Fruit fly (Drosophila melanogaster) whole organism, embryonic: ENCODE results near the gene CG18749.
A peak's percentile ranks its signal among the peaks of the same experiment; 100 is the strongest.

Source experiments
- Ada2b ChIP-seq: fragments of 200-800 bp; sonication (Bioruptor generic); IDR thresholded peaks from 2 replicates; pipeline ENCODE4 v1.3.6; 2022; ENCODE audit warnings: missing biosample characterization, missing genetic modification characterization
- B-H2 ChIP-seq: fragments of 200-800 bp; sonication (Bioruptor generic); optimal IDR thresholded peaks from 2 replicates; lab custom pipeline; 2018; ENCODE audit warnings: missing biosample characterization, mild to moderate bottlenecking, missing genetic modification characterization
- BEAF-32 ChIP-seq: fragments of 200-800 bp; sonication (Bioruptor generic); optimal IDR thresholded peaks from 3 replicates; lab custom pipeline; 2017; ENCODE audit warnings: missing biosample characterization, missing genetic modification characterization, mild to moderate bottlenecking, moderate library complexity, missing genetic modification reagents
- Bgb ChIP-seq: fragments of 200-800 bp; sonication (Bioruptor generic); IDR thresholded peaks from 2 replicates; pipeline ENCODE4 v1.3.6; 2022; ENCODE audit warnings: missing biosample characterization, missing genetic modification characterization; ENCODE audit not compliant: partially characterized antibody
- CG10431 ChIP-seq: fragments of 200-800 bp; sonication (Bioruptor generic); optimal IDR thresholded peaks from 3 replicates; lab custom pipeline; 2018; ENCODE audit warnings: missing biosample characterization, mild to moderate bottlenecking, missing genetic modification characterization
- CG10543 ChIP-seq: fragments of 200-800 bp; sonication (Bioruptor generic); optimal IDR thresholded peaks from 3 replicates; lab custom pipeline; 2017; ENCODE audit warnings: missing biosample characterization, mild to moderate bottlenecking, missing genetic modification characterization, moderate library complexity
- CG10654 ChIP-seq: fragments of 200-800 bp; sonication (Bioruptor generic); optimal IDR thresholded peaks from 2 replicates; lab custom pipeline; 2016; ENCODE audit warnings: missing biosample characterization, missing genetic modification characterization
- CG11398 ChIP-seq: fragments of 200-800 bp; sonication (Bioruptor generic); optimal IDR thresholded peaks from 2 replicates; lab custom pipeline; 2016; ENCODE audit warnings: missing biosample characterization, missing genetic modification characterization
- CG13624 ChIP-seq: fragments of 200-800 bp; sonication (Bioruptor generic); optimal IDR thresholded peaks from 2 replicates; lab custom pipeline; 2016; ENCODE audit warnings: missing biosample characterization, missing genetic modification characterization
- CG14710 ChIP-seq: fragments of 200-800 bp; sonication (Bioruptor generic); optimal IDR thresholded peaks from 3 replicates; lab custom pipeline; 2019; ENCODE audit warnings: missing biosample characterization, mild to moderate bottlenecking, missing genetic modification characterization, moderate library complexity
- CG16813 ChIP-seq: fragments of 200-800 bp; sonication (Bioruptor generic); IDR thresholded peaks from 3 replicates; pipeline ENCODE4 v1.3.6; 2022; ENCODE audit warnings: missing biosample characterization, missing genetic modification characterization; ENCODE audit not compliant: partially characterized antibody
- CG1792 ChIP-seq: fragments of 200-800 bp; sonication (Bioruptor generic); optimal IDR thresholded peaks from 2 replicates; lab custom pipeline; 2016; ENCODE audit warnings: missing biosample characterization, missing genetic modification characterization
- CG2678 ChIP-seq: fragments of 200-800 bp; sonication (Bioruptor generic); optimal IDR thresholded peaks from 3 replicates; lab custom pipeline; 2019; ENCODE audit warnings: missing biosample characterization, mild to moderate bottlenecking, missing genetic modification characterization, moderate library complexity
- CG30403 ChIP-seq: fragments of 200-800 bp; sonication (Bioruptor generic); optimal IDR thresholded peaks from 3 replicates; lab custom pipeline; 2016; ENCODE audit warnings: missing biosample characterization, missing genetic modification characterization
- CG3407 ChIP-seq: fragments of 200-800 bp; sonication (Bioruptor generic); optimal IDR thresholded peaks from 2 replicates; lab custom pipeline; 2018; ENCODE audit warnings: missing biosample characterization, mild to moderate bottlenecking, missing genetic modification characterization
- CG3838 ChIP-seq: fragments of 200-800 bp; sonication (Bioruptor generic); optimal IDR thresholded peaks from 3 replicates; lab custom pipeline; 2016; ENCODE audit warnings: missing biosample characterization, missing genetic modification characterization
- CG4328 ChIP-seq: fragments of 200-800 bp; sonication (Bioruptor generic); optimal IDR thresholded peaks from 3 replicates; lab custom pipeline; 2017; ENCODE audit warnings: missing biosample characterization, missing genetic modification reagents, missing genetic modification characterization
- CG5180 ChIP-seq: fragments of 200-800 bp; sonication (Bioruptor generic); optimal IDR thresholded peaks from 3 replicates; lab custom pipeline; 2017; ENCODE audit warnings: missing biosample characterization, missing genetic modification characterization, mild to moderate bottlenecking, moderate library complexity, missing genetic modification reagents
- CG6654 ChIP-seq: fragments of 200-800 bp; sonication (Bioruptor generic); optimal IDR thresholded peaks from 2 replicates; lab custom pipeline; 2017; ENCODE audit warnings: missing biosample characterization, mild to moderate bottlenecking, missing genetic modification characterization
- CG6765 ChIP-seq: fragments of 200-800 bp; sonication (Bioruptor generic); optimal IDR thresholded peaks from 3 replicates; lab custom pipeline; 2017; ENCODE audit warnings: missing biosample characterization, mild to moderate bottlenecking, missing genetic modification characterization
- CG7745 ChIP-seq: fragments of 200-800 bp; sonication (Bioruptor generic); optimal IDR thresholded peaks from 2 replicates; lab custom pipeline; 2018; ENCODE audit warnings: missing biosample characterization, mild to moderate bottlenecking, missing genetic modification characterization, moderate library complexity
- CG7963 ChIP-seq: fragments of 200-800 bp; sonication (Bioruptor generic); IDR thresholded peaks from 3 replicates; pipeline ENCODE4 v1.3.6; 2022; ENCODE audit warnings: missing biosample characterization, missing genetic modification characterization; ENCODE audit not compliant: partially characterized antibody
- CG8089 ChIP-seq: fragments of 200-800 bp; sonication (Bioruptor generic); optimal IDR thresholded peaks from 3 replicates; lab custom pipeline; 2016; ENCODE audit warnings: missing biosample characterization, missing genetic modification characterization
- CG8290 ChIP-seq, 3 experiments: fragments of 200-800 bp; sonication (Bioruptor generic); optimal IDR thresholded peaks; 2 replicates each; lab custom pipeline; 2016 to 2019; ENCODE audit warnings: missing biosample characterization in 3 of 3, missing genetic modification characterization in 3 of 3, mild to moderate bottlenecking in 2 of 3, moderate library complexity in 1 of 3
- CG8478 ChIP-seq: fragments of >200 bp; optimal IDR thresholded peaks from 2 replicates; lab custom pipeline; 2018
- Dbx ChIP-seq: fragments of 200-800 bp; sonication (Bioruptor generic); IDR thresholded peaks from 3 replicates; pipeline ENCODE4 v1.3.6; 2022; ENCODE audit warnings: missing biosample characterization, missing genetic modification characterization
- E2f2 ChIP-seq: fragments of 200-800 bp; sonication (Bioruptor generic); IDR thresholded peaks from 2 replicates; pipeline ENCODE4 v1.3.6; 2022; ENCODE audit warnings: missing biosample characterization, missing genetic modification characterization
- Eip74EF ChIP-seq, 2 experiments: fragments of 200-800 bp in 1 of 2; fragments of >200 bp in 1 of 2; sonication (Bioruptor generic) in 1 of 2; optimal IDR thresholded peaks; 2 replicates each; lab custom pipeline; 2017 to 2019; ENCODE audit warnings: missing biosample characterization in 2 of 2, missing genetic modification characterization in 2 of 2, mild to moderate bottlenecking in 1 of 2, moderate library complexity in 1 of 2
- Lhr ChIP-seq: fragments of 200-800 bp; sonication (Bioruptor generic); optimal IDR thresholded peaks from 3 replicates; lab custom pipeline; 2017; ENCODE audit warnings: mild to moderate bottlenecking, missing biosample characterization, missing genetic modification reagents, missing genetic modification characterization
- NFAT ChIP-seq: fragments of 200-800 bp; sonication (Bioruptor generic); IDR thresholded peaks from 2 replicates; pipeline ENCODE4 v1.3.6; 2022; ENCODE audit warnings: missing biosample characterization, missing genetic modification characterization
- Nf-YA ChIP-seq: fragments of 200-800 bp; sonication (Bioruptor generic); IDR thresholded peaks from 2 replicates; pipeline ENCODE4 v1.3.6; 2022; ENCODE audit warnings: missing biosample characterization, missing genetic modification characterization
- Pdp1 ChIP-seq, 2 experiments: fragments of 200-800 bp; sonication (Bioruptor generic); optimal IDR thresholded peaks; 3 replicates each; lab custom pipeline; 2016; ENCODE audit warnings: missing biosample characterization in 2 of 2, missing genetic modification characterization in 2 of 2, mild to moderate bottlenecking in 1 of 2, moderate library complexity in 1 of 2
- Rx ChIP-seq: fragments of 200-800 bp; sonication (Bioruptor generic); IDR thresholded peaks from 2 replicates; pipeline ENCODE4 v1.3.6; 2022; ENCODE audit warnings: missing biosample characterization, missing genetic modification characterization
- Sry-δ ChIP-seq: fragments of 200-800 bp; sonication (Bioruptor generic); optimal IDR thresholded peaks from 2 replicates; lab custom pipeline; 2016; ENCODE audit warnings: missing biosample characterization, missing genetic modification characterization
- Ssrp ChIP-seq: fragments of 200-800 bp; sonication (Bioruptor generic); optimal IDR thresholded peaks from 2 replicates; lab custom pipeline; 2018; ENCODE audit warnings: missing biosample characterization, mild to moderate bottlenecking, missing genetic modification characterization, moderate library complexity
- ci ChIP-seq: fragments of 200-800 bp; sonication (Bioruptor generic); IDR thresholded peaks from 3 replicates; pipeline ENCODE4 v1.3.6; 2022; ENCODE audit warnings: missing biosample characterization, missing genetic modification characterization
- en ChIP-seq: fragments of 200-800 bp; sonication (Bioruptor generic); optimal IDR thresholded peaks from 2 replicates; lab custom pipeline; 2016; ENCODE audit warnings: missing biosample characterization, missing genetic modification characterization
- ftz-f1 ChIP-seq: fragments of 200-800 bp; sonication (Bioruptor generic); optimal IDR thresholded peaks from 2 replicates; lab custom pipeline; 2016; ENCODE audit warnings: missing biosample characterization, missing genetic modification characterization
- gro ChIP-seq: fragments of 200-800 bp; sonication (Bioruptor generic); optimal IDR thresholded peaks from 2 replicates; lab custom pipeline; 2016; ENCODE audit warnings: missing biosample characterization, missing genetic modification characterization
- jumu ChIP-seq: fragments of 200-800 bp; sonication (Bioruptor generic); optimal IDR thresholded peaks from 3 replicates; lab custom pipeline; 2016; ENCODE audit warnings: missing biosample characterization, missing genetic modification characterization
- kah ChIP-seq: fragments of 200-800 bp; sonication (Bioruptor generic); optimal IDR thresholded peaks from 2 replicates; lab custom pipeline; 2018; ENCODE audit warnings: missing biosample characterization, mild to moderate bottlenecking, missing genetic modification characterization
- lbe ChIP-seq: fragments of 200-800 bp; sonication (Bioruptor generic); optimal IDR thresholded peaks from 2 replicates; lab custom pipeline; 2016; ENCODE audit warnings: missing biosample characterization, mild to moderate bottlenecking, missing genetic modification characterization
- org-1 ChIP-seq: fragments of 200-800 bp; sonication (Bioruptor generic); optimal IDR thresholded peaks from 2 replicates; lab custom pipeline; 2017; ENCODE audit warnings: missing biosample characterization, missing genetic modification characterization
- phol ChIP-seq: fragments of 200-800 bp; sonication (Bioruptor generic); optimal IDR thresholded peaks from 3 replicates; lab custom pipeline; 2018; ENCODE audit warnings: missing biosample characterization, mild to moderate bottlenecking, missing genetic modification characterization, moderate library complexity
- pita ChIP-seq: fragments of 200-800 bp; sonication (Bioruptor generic); optimal IDR thresholded peaks from 2 replicates; lab custom pipeline; 2017; ENCODE audit warnings: missing biosample characterization, mild to moderate bottlenecking, missing genetic modification characterization
- ro ChIP-seq: fragments of 200-800 bp; sonication (Bioruptor generic); IDR thresholded peaks from 2 replicates; pipeline ENCODE4 v1.3.6; 2022; ENCODE audit warnings: missing biosample characterization, missing genetic modification characterization
- so ChIP-seq: fragments of 200-800 bp; sonication (Bioruptor generic); IDR thresholded peaks from 3 replicates; pipeline ENCODE4 v1.3.6; 2022; ENCODE audit warnings: missing biosample characterization, missing genetic modification characterization
- sug ChIP-seq: fragments of 200-800 bp; optimal IDR thresholded peaks from 2 replicates; lab custom pipeline; 2019; ENCODE audit warnings: missing biosample characterization, mild to moderate bottlenecking, missing genetic modification characterization, moderate library complexity
- z ChIP-seq: fragments of 200-800 bp; sonication (Bioruptor generic); IDR thresholded peaks from 3 replicates; pipeline ENCODE4 v1.3.6; 2022; ENCODE audit warnings: missing biosample characterization, missing genetic modification characterization
- zen ChIP-seq: fragments of 200-800 bp; sonication (Bioruptor generic); optimal IDR thresholded peaks from 3 replicates; lab custom pipeline; 2018; ENCODE audit warnings: missing biosample characterization, mild to moderate bottlenecking, missing genetic modification characterization, moderate library complexity

Gene CG18749

DNA sequence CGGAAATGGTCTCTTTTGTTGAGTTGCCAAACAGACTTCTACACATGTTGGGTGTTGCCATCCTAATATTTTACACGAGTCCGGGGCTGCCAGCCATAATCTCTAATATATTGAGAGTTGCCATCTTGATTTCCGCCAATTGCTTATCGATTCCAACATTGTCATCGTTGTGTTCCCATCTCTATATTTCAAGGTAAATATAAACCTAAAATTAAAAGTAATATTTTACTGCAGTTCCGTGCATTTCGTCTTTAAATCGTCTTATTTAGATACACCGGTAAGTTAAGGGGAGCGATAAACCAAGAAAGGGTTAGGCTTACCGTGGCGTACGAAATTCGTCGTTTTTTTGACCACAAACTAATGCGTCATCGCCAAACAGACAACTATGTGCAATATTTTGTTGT lies 10.5 kb upstream of the CG18749 start, which contains the start of gene PolI (continued):
- no peak for TF ChIP-seq z (GFP tag; lab: Robert Waterston, UW)
- TF ChIP-seq Lhr (GFP tag; lab: Kevin White, UChicago) = peak; percentile 96
- TF ChIP-seq NFAT (GFP tag; lab: Robert Waterston, UW) = peak; percentile 6; the same call in 1 of the 2 replicates
- TF ChIP-seq Pdp1 (GFP tag; optimal IDR thresholded peaks at IDR 0.05; lab: Kevin White, UChicago) = peak in 1 of 2 experiments; percentile 14
- TF ChIP-seq Rx (GFP tag; lab: Robert Waterston, UW) = no peak
- TF ChIP-seq CG11398 (GFP tag; lab: Kevin White, UChicago) = no peak
- no peak for TF ChIP-seq ro (GFP tag; lab: Robert Waterston, UW)
- peak; percentile 54; the same call in 1 of the 2 replicates for TF ChIP-seq Bgb (GFP tag; lab: Robert Waterston, UW)
- TF ChIP-seq CG1792 (GFP tag; lab: Kevin White, UChicago) = no peak
- TF ChIP-seq CG7963 (GFP tag; lab: Robert Waterston, UW) = no peak
- no peak for TF ChIP-seq CG3407 (GFP tag; lab: Kevin White, UChicago)
- no peak for TF ChIP-seq CG8089 (GFP tag; lab: Kevin White, UChicago)
- TF ChIP-seq Ssrp (tag; lab: Kevin White, UChicago) = no peak
- TF ChIP-seq lbe (GFP tag; lab: Kevin White, UChicago) = peak; percentile 21
- peak; percentile 70 for TF ChIP-seq B-H2
- peak; percentile 36 for TF ChIP-seq zen (tag; lab: Kevin White, UChicago)
- TF ChIP-seq kah (GFP tag; lab: Kevin White, UChicago) = no peak
- peak; percentile 68 for TF ChIP-seq CG14710 (tag; lab: Kevin White, UChicago)
- TF ChIP-seq CG6765 (GFP tag; lab: Kevin White, UChicago) = no peak
- TF ChIP-seq CG7745 (tag; lab: Kevin White, UChicago) = no peak
- TF ChIP-seq Sry-δ (GFP tag; lab: Kevin White, UChicago) = peak; percentile 93
- TF ChIP-seq CG10543 (GFP tag; lab: Kevin White, UChicago) = peak; percentile 41
- no peak for TF ChIP-seq CG2678
- TF ChIP-seq en (GFP tag; lab: Kevin White, UChicago) = no peak
- TF ChIP-seq CG8478 (lab: Kevin White, UChicago) = no peak
- TF ChIP-seq Dbx (GFP tag; lab: Robert Waterston, UW) = peak; percentile 39; the same call in 1 of the 3 replicates
- no peak for TF ChIP-seq Ada2b (GFP tag; lab: Robert Waterston, UW)
- TF ChIP-seq CG10654 (GFP tag; lab: Kevin White, UChicago) = peak; percentile 27
- 0 out of 3 replicates have a peak, but pooled peaks have one; percentile 36 for TF ChIP-seq CG16813 (GFP tag; lab: Robert Waterston, UW)
- TF ChIP-seq org-1 (GFP tag; lab: Kevin White, UChicago) = no peak
- peak; percentile 46 for TF ChIP-seq pita (GFP tag; lab: Kevin White, UChicago)
- no peak for TF ChIP-seq CG6654
- TF ChIP-seq CG10431 (GFP tag; lab: Kevin White, UChicago) = no peak
- peak; percentile 62 for TF ChIP-seq sug (tag; lab: Kevin White, UChicago)
- peak in 1 of 2 experiments; percentile 7 for TF ChIP-seq Eip74EF (GFP tag; optimal IDR thresholded peaks at IDR 0.05; lab: Kevin White, UChicago)
- TF ChIP-seq ftz-f1 (GFP tag; lab: Kevin White, UChicago) = peak; percentile 95
- TF ChIP-seq CG3838 (GFP tag; lab: Kevin White, UChicago) = peak; percentile 6
- TF ChIP-seq jumu (GFP tag; lab: Kevin White, UChicago) = peak; percentile 28
- TF ChIP-seq so = no peak
- TF ChIP-seq Nf-YA = no peak
- TF ChIP-seq CG30403 (GFP tag; lab: Kevin White, UChicago) = no peak
- TF ChIP-seq gro (GFP tag; lab: Kevin White, UChicago) = peak; percentile 81
- no peak for TF ChIP-seq CG5180 (GFP tag; lab: Kevin White, UChicago)
- TF ChIP-seq ci (GFP tag; lab: Robert Waterston, UW) = no peak
- TF ChIP-seq E2f2 = peak; percentile 61
- TF ChIP-seq CG13624 = peak; percentile 60
- TF ChIP-seq CG8290 (GFP tag; optimal IDR thresholded peaks at IDR 0.05; lab: Kevin White, UChicago) = no peak
- TF ChIP-seq CG8290 (tag; optimal IDR thresholded peaks at IDR 0.05; lab: Kevin White, UChicago) = peak in 1 of 2 experiments; percentile 72
- TF ChIP-seq BEAF-32 (GFP tag; lab: Kevin White, UChicago) = peak; percentile 64
- peak; percentile 6 for TF ChIP-seq CG4328 (GFP tag; lab: Kevin White, UChicago)
- TF ChIP-seq phol (tag; lab: Kevin White, UChicago) = peak; percentile 58
